Fruit fly (Drosophila melanogaster) whole organism, embryonic: Measurements from ENCODE around the gene CG6726.
A peak's percentile ranks its signal among the peaks of the same experiment; 100 is the strongest.

ENCODE experiments used
- Bteb2 ChIP-seq: fragments of 200-800 bp; sonication (Bioruptor generic); optimal IDR thresholded peaks from 2 replicates; lab custom pipeline; 2016; ENCODE audit warnings: missing biosample characterization, missing genetic modification characterization
- CG1024 ChIP-seq: fragments of 200-800 bp; sonication (Bioruptor generic); IDR thresholded peaks from 2 replicates; pipeline ENCODE4 v1.3.6; 2022; ENCODE audit warnings: missing biosample characterization, missing genetic modification characterization
- CG10462 ChIP-seq: fragments of 200-800 bp; sonication (Bioruptor generic); optimal IDR thresholded peaks from 2 replicates; lab custom pipeline; 2016; ENCODE audit warnings: missing biosample characterization, missing genetic modification characterization
- CG10565 ChIP-seq: fragments of 200-800 bp; sonication (Bioruptor generic); optimal IDR thresholded peaks from 3 replicates; lab custom pipeline; 2016; ENCODE audit warnings: missing biosample characterization, mild to moderate bottlenecking, missing genetic modification characterization
- CG12104 ChIP-seq: fragments of 200-800 bp; sonication (Bioruptor generic); optimal IDR thresholded peaks from 3 replicates; lab custom pipeline; 2016; ENCODE audit warnings: missing biosample characterization, missing genetic modification characterization
- CG12236 ChIP-seq: fragments of 200-800 bp; sonication (Bioruptor generic); optimal IDR thresholded peaks from 2 replicates; lab custom pipeline; 2016; ENCODE audit warnings: missing biosample characterization, missing genetic modification characterization
- CG12744 ChIP-seq: fragments of 200-800 bp; sonication (Bioruptor generic); optimal IDR thresholded peaks from 2 replicates; lab custom pipeline; 2016; ENCODE audit warnings: missing biosample characterization, missing genetic modification characterization
- CG13296 ChIP-seq: fragments of 200-800 bp; sonication (Bioruptor generic); optimal IDR thresholded peaks from 3 replicates; lab custom pipeline; 2018; ENCODE audit warnings: missing biosample characterization, mild to moderate bottlenecking, missing genetic modification characterization
- CG15073 ChIP-seq: fragments of 200-800 bp; sonication (Bioruptor generic); optimal IDR thresholded peaks from 2 replicates; lab custom pipeline; 2016; ENCODE audit warnings: missing biosample characterization, missing genetic modification characterization
- CG1602 ChIP-seq: fragments of 200-800 bp; sonication (Bioruptor generic); optimal IDR thresholded peaks from 3 replicates; lab custom pipeline; 2016; ENCODE audit warnings: missing biosample characterization, missing genetic modification characterization
- CG17568 ChIP-seq: fragments of 200-800 bp; sonication (Bioruptor generic); optimal IDR thresholded peaks from 2 replicates; lab custom pipeline; 2018; ENCODE audit warnings: missing biosample characterization, mild to moderate bottlenecking, missing genetic modification characterization, moderate library complexity
- CG1792 ChIP-seq: fragments of 200-800 bp; sonication (Bioruptor generic); optimal IDR thresholded peaks from 2 replicates; lab custom pipeline; 2016; ENCODE audit warnings: missing biosample characterization, missing genetic modification characterization
- CG2116 ChIP-seq: fragments of 200-800 bp; sonication (Bioruptor generic); optimal IDR thresholded peaks from 3 replicates; lab custom pipeline; 2018; ENCODE audit warnings: missing biosample characterization, mild to moderate bottlenecking, missing genetic modification characterization
- CG31365 ChIP-seq: fragments of 200-800 bp; sonication (Bioruptor generic); optimal IDR thresholded peaks from 2 replicates; lab custom pipeline; 2018; ENCODE audit warnings: missing biosample characterization, mild to moderate bottlenecking, missing genetic modification characterization
- CG31388 ChIP-seq: fragments of 200-800 bp; sonication (Bioruptor generic); optimal IDR thresholded peaks from 2 replicates; lab custom pipeline; 2016; ENCODE audit warnings: missing biosample characterization, missing genetic modification characterization
- CG3163 ChIP-seq: fragments of 200-800 bp; sonication (Bioruptor generic); optimal IDR thresholded peaks from 3 replicates; lab custom pipeline; 2016; ENCODE audit warnings: missing biosample characterization, missing genetic modification characterization
- CG34224 ChIP-seq: fragments of 200-800 bp; sonication (Bioruptor generic); IDR thresholded peaks from 3 replicates; pipeline ENCODE4 v1.3.6; 2022; ENCODE audit warnings: missing biosample characterization, missing genetic modification characterization; ENCODE audit not compliant: partially characterized antibody
- CG34376 ChIP-seq: fragments of 200-800 bp; sonication (Bioruptor generic); optimal IDR thresholded peaks from 2 replicates; lab custom pipeline; 2018; ENCODE audit warnings: missing biosample characterization, mild to moderate bottlenecking, missing genetic modification characterization
- CG4404 ChIP-seq: fragments of 200-800 bp; sonication (Bioruptor generic); IDR thresholded peaks from 2 replicates; pipeline ENCODE4 v1.3.6; 2022; ENCODE audit warnings: missing biosample characterization, missing genetic modification characterization
- CG4617 ChIP-seq: fragments of 200-800 bp; sonication (Bioruptor generic); optimal IDR thresholded peaks from 3 replicates; lab custom pipeline; 2016; ENCODE audit warnings: missing biosample characterization, missing genetic modification characterization, borderline replicate concordance
- CG7745 ChIP-seq: fragments of 200-800 bp; sonication (Bioruptor generic); optimal IDR thresholded peaks from 2 replicates; lab custom pipeline; 2018; ENCODE audit warnings: missing biosample characterization, mild to moderate bottlenecking, missing genetic modification characterization, moderate library complexity
- CG7786 ChIP-seq: fragments of 200-800 bp; sonication (Bioruptor generic); optimal IDR thresholded peaks from 2 replicates; lab custom pipeline; 2016; ENCODE audit warnings: missing biosample characterization, missing genetic modification characterization
- CG8924 ChIP-seq: fragments of 200-800 bp; optimal IDR thresholded peaks from 3 replicates; lab custom pipeline; 2019; ENCODE audit warnings: missing biosample characterization, mild to moderate bottlenecking, missing genetic modification characterization, moderate library complexity
- CTCF ChIP-seq: fragments of 200-800 bp; sonication (Bioruptor generic); optimal IDR thresholded peaks from 2 replicates; lab custom pipeline; 2017; ENCODE audit warnings: missing biosample characterization, mild to moderate bottlenecking, missing genetic modification characterization, moderate library complexity
- Camta ChIP-seq: fragments of 200-800 bp; sonication (Bioruptor generic); optimal IDR thresholded peaks from 2 replicates; lab custom pipeline; 2016; ENCODE audit warnings: missing biosample characterization, missing genetic modification characterization
- Dp ChIP-seq: fragments of 200-800 bp; sonication (Bioruptor generic); optimal IDR thresholded peaks from 2 replicates; lab custom pipeline; 2018; ENCODE audit warnings: missing biosample characterization, mild to moderate bottlenecking, missing genetic modification characterization, moderate library complexity
- Drgx ChIP-seq: fragments of 200-800 bp; sonication (Bioruptor generic); IDR thresholded peaks from 2 replicates; pipeline ENCODE4 v1.3.6; 2022; ENCODE audit warnings: missing biosample characterization, missing genetic modification characterization
- Elba2 ChIP-seq: fragments of 200-800 bp; sonication (Bioruptor generic); optimal IDR thresholded peaks from 3 replicates; lab custom pipeline; 2016; ENCODE audit warnings: missing biosample characterization, missing genetic modification characterization
- Fer3 ChIP-seq: fragments of 200-800 bp; sonication (Bioruptor generic); optimal IDR thresholded peaks from 2 replicates; lab custom pipeline; 2018; ENCODE audit warnings: missing biosample characterization, mild to moderate bottlenecking, missing genetic modification characterization, moderate library complexity
- H15 ChIP-seq: fragments of 200-800 bp; sonication (Bioruptor generic); IDR thresholded peaks from 3 replicates; pipeline ENCODE4 v1.3.6; 2022; ENCODE audit warnings: missing biosample characterization, missing genetic modification characterization
- HHEX ChIP-seq: fragments of 200-800 bp; sonication (Bioruptor generic); optimal IDR thresholded peaks from 3 replicates; lab custom pipeline; 2017; ENCODE audit warnings: missing biosample characterization, mild to moderate bottlenecking, missing genetic modification characterization, missing genetic modification reagents
- Hey ChIP-seq: fragments of 200-800 bp; sonication (Bioruptor generic); optimal IDR thresholded peaks from 3 replicates; lab custom pipeline; 2018; ENCODE audit warnings: missing biosample characterization, mild to moderate bottlenecking, missing genetic modification characterization
- Hr3 ChIP-seq: fragments of 200-800 bp; sonication (Bioruptor generic); optimal IDR thresholded peaks from 3 replicates; lab custom pipeline; 2016; ENCODE audit warnings: missing biosample characterization, missing genetic modification characterization
- Kr ChIP-seq: fragments of 200-800 bp; sonication (Bioruptor generic); optimal IDR thresholded peaks from 2 replicates; lab custom pipeline; 2017; ENCODE audit warnings: missing biosample characterization, mild to moderate bottlenecking, missing genetic modification characterization
- Sin3A ChIP-seq: fragments of >200 bp; optimal IDR thresholded peaks from 2 replicates; lab custom pipeline; 2018
- Sox102F ChIP-seq: fragments of 200-800 bp; sonication (Bioruptor generic); optimal IDR thresholded peaks from 2 replicates; lab custom pipeline; 2018; ENCODE audit warnings: missing biosample characterization, mild to moderate bottlenecking, missing genetic modification characterization, moderate library complexity
- Tbp ChIP-seq: fragments of >200 bp; optimal IDR thresholded peaks from 2 replicates; lab custom pipeline; 2018; ENCODE audit warnings: missing biosample characterization, missing genetic modification characterization
- abd-A ChIP-seq: fragments of 200-800 bp; sonication (Bioruptor generic); optimal IDR thresholded peaks from 3 replicates; lab custom pipeline; 2019; ENCODE audit warnings: missing biosample characterization, mild to moderate bottlenecking, missing genetic modification characterization, moderate library complexity
- bab2 ChIP-seq: fragments of 200-800 bp; sonication (Bioruptor generic); optimal IDR thresholded peaks from 2 replicates; lab custom pipeline; 2016; ENCODE audit warnings: missing biosample characterization, missing genetic modification characterization
- dpn ChIP-seq, 2 experiments: fragments of 200-800 bp; sonication (Bioruptor generic); optimal IDR thresholded peaks; 3 replicates each; lab custom pipeline; 2016; ENCODE audit warnings: missing biosample characterization in 2 of 2, missing genetic modification characterization in 2 of 2
- ems ChIP-seq: fragments of 200-800 bp; sonication (Bioruptor generic); optimal IDR thresholded peaks from 3 replicates; lab custom pipeline; 2016; ENCODE audit warnings: missing biosample characterization, missing genetic modification characterization
- eve ChIP-seq, 2 experiments: fragments of >200 bp; optimal IDR thresholded peaks; 2 replicates each; lab custom pipeline; 2017; ENCODE audit warnings: missing biosample characterization in 2 of 2, missing genetic modification characterization in 2 of 2
- gcm ChIP-seq: fragments of 200-800 bp; sonication (Bioruptor generic); optimal IDR thresholded peaks from 2 replicates; lab custom pipeline; 2019; ENCODE audit warnings: missing biosample characterization, mild to moderate bottlenecking, missing genetic modification characterization, moderate library complexity
- kah ChIP-seq: fragments of 200-800 bp; sonication (Bioruptor generic); optimal IDR thresholded peaks from 2 replicates; lab custom pipeline; 2018; ENCODE audit warnings: missing biosample characterization, mild to moderate bottlenecking, missing genetic modification characterization
- lbe ChIP-seq: fragments of 200-800 bp; sonication (Bioruptor generic); optimal IDR thresholded peaks from 2 replicates; lab custom pipeline; 2016; ENCODE audit warnings: missing biosample characterization, mild to moderate bottlenecking, missing genetic modification characterization
- mld ChIP-seq: fragments of 200-800 bp; sonication (Bioruptor generic); IDR thresholded peaks from 3 replicates; pipeline ENCODE4 v1.3.6; 2022; ENCODE audit warnings: missing biosample characterization, missing genetic modification characterization; ENCODE audit not compliant: partially characterized antibody
- nerfin-1 ChIP-seq: fragments of 200-800 bp; sonication (Bioruptor generic); optimal IDR thresholded peaks from 3 replicates; lab custom pipeline; 2019; ENCODE audit warnings: missing biosample characterization, mild to moderate bottlenecking, missing genetic modification characterization, moderate library complexity
- nom ChIP-seq: fragments of 200-800 bp; sonication (Bioruptor generic); optimal IDR thresholded peaks from 2 replicates; lab custom pipeline; 2017; ENCODE audit warnings: missing biosample characterization, missing genetic modification characterization, mild to moderate bottlenecking, moderate library complexity, missing genetic modification reagents
- schlank ChIP-seq: fragments of 200-800 bp; sonication (Bioruptor generic); optimal IDR thresholded peaks from 2 replicates; lab custom pipeline; 2018; ENCODE audit warnings: missing biosample characterization, mild to moderate bottlenecking, missing genetic modification characterization
- sr ChIP-seq: fragments of 200-800 bp; sonication (Bioruptor generic); IDR thresholded peaks from 3 replicates; pipeline ENCODE4 v1.3.6; 2022; ENCODE audit warnings: missing biosample characterization, missing genetic modification characterization
- zen2 ChIP-seq: fragments of 200-800 bp; sonication (Bioruptor generic); IDR thresholded peaks from 3 replicates; pipeline ENCODE4 v1.3.6; 2022; ENCODE audit warnings: missing biosample characterization, missing genetic modification characterization; ENCODE audit not compliant: partially characterized antibody

The CG6726 gene

DNA sequence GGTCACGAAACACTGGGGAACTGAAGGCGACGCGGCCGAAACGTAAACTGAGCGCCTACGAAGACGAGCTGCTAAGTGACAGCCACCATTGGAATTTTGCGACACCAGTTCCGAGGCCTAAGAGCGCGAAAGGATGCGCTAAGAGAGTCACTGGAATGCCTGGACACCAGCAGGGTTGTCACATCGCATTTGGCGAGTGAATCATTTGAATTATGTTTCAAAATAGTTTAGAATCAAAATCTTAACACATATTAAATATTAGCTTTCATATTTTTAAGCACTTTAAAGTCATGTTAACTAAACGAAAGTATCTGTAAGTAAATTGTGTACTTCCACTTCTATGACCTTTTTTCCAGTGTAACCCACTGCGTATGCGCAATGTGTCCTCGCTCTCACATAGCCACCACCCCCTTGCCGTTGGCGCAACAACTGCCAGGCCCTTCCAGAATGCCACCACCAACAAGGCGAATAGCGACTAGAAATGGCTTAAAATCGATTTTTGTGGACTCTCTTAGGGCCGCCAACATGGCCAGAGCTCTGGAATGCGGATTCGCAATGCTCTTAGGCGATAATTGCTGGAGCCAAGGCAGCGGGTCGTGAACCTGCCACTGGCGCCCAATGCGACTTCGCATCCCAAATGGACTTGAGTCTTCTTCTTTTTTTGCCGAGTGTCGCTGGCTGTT, 21.3 kb downstream of the CG6726 start, which contains the start of gene Cow (continued):
- TF ChIP-seq CG12236 (GFP tag; lab: Kevin White, UChicago) = no peak
- peak; percentile 59; the same call in 1 of the 3 replicates for TF ChIP-seq H15
- TF ChIP-seq abd-A (tag; lab: Kevin White, UChicago) = no peak
- TF ChIP-seq CG7745 = no peak
- no peak for TF ChIP-seq zen2 (GFP tag; lab: Robert Waterston, UW)
- peak; percentile 55 for TF ChIP-seq CG8924 (tag; lab: Kevin White, UChicago)
- no peak for TF ChIP-seq nom (GFP tag; lab: Kevin White, UChicago)
- no peak for TF ChIP-seq CTCF (GFP tag; lab: Kevin White, UChicago)
- no peak for TF ChIP-seq CG1602
- peak; percentile 59 for TF ChIP-seq CG34376 (GFP tag; lab: Kevin White, UChicago)
- TF ChIP-seq Hr3 = peak; percentile 49
- TF ChIP-seq Kr (GFP tag; lab: Kevin White, UChicago) = no peak
- TF ChIP-seq Sin3A (lab: Kevin White, UChicago) = no peak
- TF ChIP-seq CG3163 (GFP tag; lab: Kevin White, UChicago) = peak; percentile 85
- no peak for TF ChIP-seq CG1792 (GFP tag; lab: Kevin White, UChicago)
- TF ChIP-seq CG4404 = no peak; the same call in 1 of the 2 replicates
- TF ChIP-seq CG12744 (GFP tag; lab: Kevin White, UChicago) = no peak
- TF ChIP-seq mld (GFP tag; lab: Robert Waterston, UW) = no peak
- no peak for TF ChIP-seq Elba2 (GFP tag; lab: Kevin White, UChicago)
- peak; percentile 43 for TF ChIP-seq schlank
- peak; percentile 32; the same call in 1 of the 2 replicates for TF ChIP-seq Drgx (GFP tag; lab: Robert Waterston, UW)
- no peak for TF ChIP-seq CG4617
- TF ChIP-seq CG15073 (GFP tag; lab: Kevin White, UChicago) = no peak
- peak; percentile 54 for TF ChIP-seq Bteb2
- TF ChIP-seq bab2 (GFP tag; lab: Kevin White, UChicago) = peak; percentile 48
- peak; percentile 38 for TF ChIP-seq CG7786 (GFP tag; lab: Kevin White, UChicago)
- TF ChIP-seq Sox102F (GFP tag; lab: Kevin White, UChicago) = peak; percentile 67
- peak; percentile 24 for TF ChIP-seq Camta (GFP tag; lab: Kevin White, UChicago)
- TF ChIP-seq Dp = no peak
- no peak for TF ChIP-seq lbe (GFP tag; lab: Kevin White, UChicago)
- TF ChIP-seq nerfin-1 (tag; lab: Kevin White, UChicago) = peak; percentile 40
- no peak for TF ChIP-seq CG10565 (GFP tag; lab: Kevin White, UChicago)
- no peak for TF ChIP-seq CG31388 (GFP tag; lab: Kevin White, UChicago)
- peak; percentile 36 for TF ChIP-seq ems (GFP tag; lab: Kevin White, UChicago)
- no peak for TF ChIP-seq CG34224 (GFP tag; lab: Robert Waterston, UW)
- TF ChIP-seq CG10462 = no peak
- peak; percentile 66 for TF ChIP-seq HHEX (GFP tag; lab: Kevin White, UChicago)
- peak; percentile 24 for TF ChIP-seq CG12104 (GFP tag; lab: Kevin White, UChicago)
- TF ChIP-seq CG2116 = peak; percentile 4
- peak; percentile 46 to 50 for TF ChIP-seq dpn (GFP tag; optimal IDR thresholded peaks at IDR 0.05; lab: Kevin White, UChicago)
- no peak for TF ChIP-seq sr
- no peak for TF ChIP-seq kah (GFP tag; lab: Kevin White, UChicago)
- TF ChIP-seq CG13296 (GFP tag; lab: Kevin White, UChicago) = peak; percentile 71
- peak; percentile 60 for TF ChIP-seq Fer3 (tag; lab: Kevin White, UChicago)
- no peak for TF ChIP-seq eve (GFP tag; optimal IDR thresholded peaks at IDR 0.05; lab: Kevin White, UChicago)
- TF ChIP-seq CG31365 = no peak
- no peak for TF ChIP-seq Hey (tag; lab: Kevin White, UChicago)
- no peak for TF ChIP-seq gcm (GFP tag; lab: Kevin White, UChicago)
- no peak for TF ChIP-seq CG17568
- TF ChIP-seq Tbp (GFP tag; lab: Kevin White, UChicago) = no peak
- no peak for TF ChIP-seq CG1024
